Fruit fly (Drosophila melanogaster) whole organism, embryonic: Measurements from ENCODE around the gene CG3198.

ENCODE experiments used
- ATbp ChIP-seq: fragments of 200-800 bp; sonication (Bioruptor generic); optimal IDR thresholded peaks from 2 replicates; lab custom pipeline; 2017; ENCODE audit warnings: missing biosample characterization, mild to moderate bottlenecking, missing genetic modification characterization, missing genetic modification reagents
- CG10209 ChIP-seq: fragments of 200-800 bp; sonication (Bioruptor generic); optimal IDR thresholded peaks from 3 replicates; lab custom pipeline; 2017; ENCODE audit warnings: missing biosample characterization, mild to moderate bottlenecking, missing genetic modification characterization, missing genetic modification reagents
- CG10274 ChIP-seq: fragments of 200-800 bp; sonication (Bioruptor generic); optimal IDR thresholded peaks from 3 replicates; lab custom pipeline; 2017; ENCODE audit warnings: missing biosample characterization, mild to moderate bottlenecking, missing genetic modification characterization
- CG11085 ChIP-seq: fragments of 200-800 bp; sonication (Bioruptor generic); IDR thresholded peaks from 2 replicates; pipeline ENCODE4 v1.3.6; 2022; ENCODE audit warnings: missing biosample characterization, missing genetic modification characterization
- CG11696 ChIP-seq: fragments of 200-800 bp; sonication (Bioruptor generic); IDR thresholded peaks from 2 replicates; pipeline ENCODE4 v1.3.6; 2022; ENCODE audit warnings: missing biosample characterization, missing genetic modification characterization
- CG12942 ChIP-seq: fragments of 200-800 bp; sonication (Bioruptor generic); optimal IDR thresholded peaks from 3 replicates; lab custom pipeline; 2016; ENCODE audit warnings: missing biosample characterization, missing genetic modification characterization
- CG13123 ChIP-seq: fragments of 200-800 bp; sonication (Bioruptor generic); optimal IDR thresholded peaks from 2 replicates; lab custom pipeline; 2016; ENCODE audit warnings: missing biosample characterization, missing genetic modification characterization
- CG13775 ChIP-seq: fragments of 200-800 bp; sonication (Bioruptor generic); optimal IDR thresholded peaks from 3 replicates; lab custom pipeline; 2017; ENCODE audit warnings: missing biosample characterization, mild to moderate bottlenecking, missing genetic modification characterization
- CG14441 ChIP-seq: fragments of 200-800 bp; sonication (Bioruptor generic); IDR thresholded peaks from 2 replicates; pipeline ENCODE4 v1.3.6; 2022; ENCODE audit warnings: missing biosample characterization, missing genetic modification characterization
- CG15601 ChIP-seq: fragments of 200-800 bp; sonication (Bioruptor generic); optimal IDR thresholded peaks from 3 replicates; lab custom pipeline; 2019; ENCODE audit warnings: missing biosample characterization, mild to moderate bottlenecking, missing genetic modification characterization, moderate library complexity
- CG1647 ChIP-seq: fragments of 200-800 bp; sonication (Bioruptor generic); optimal IDR thresholded peaks from 3 replicates; lab custom pipeline; 2016; ENCODE audit warnings: missing biosample characterization, missing genetic modification characterization
- CG18011 ChIP-seq: fragments of 200-800 bp; sonication (Bioruptor generic); optimal IDR thresholded peaks from 2 replicates; lab custom pipeline; 2017; ENCODE audit warnings: missing biosample characterization, missing genetic modification characterization, mild to moderate bottlenecking, moderate library complexity, missing genotype
- CG18262 ChIP-seq: fragments of 200-800 bp; optimal IDR thresholded peaks from 3 replicates; lab custom pipeline; 2019; ENCODE audit warnings: missing biosample characterization, mild to moderate bottlenecking, missing genetic modification characterization, moderate library complexity
- CG1832 ChIP-seq: fragments of 200-800 bp; sonication (Bioruptor generic); optimal IDR thresholded peaks from 2 replicates; lab custom pipeline; 2017; ENCODE audit warnings: missing biosample characterization, mild to moderate bottlenecking, missing genetic modification characterization, inconsistent platforms
- CG18599 ChIP-seq: fragments of 200-800 bp; sonication (Bioruptor generic); optimal IDR thresholded peaks from 3 replicates; lab custom pipeline; 2017; ENCODE audit warnings: missing biosample characterization, missing genetic modification characterization, mild to moderate bottlenecking, moderate library complexity, missing genetic modification reagents
- CG2129 ChIP-seq: fragments of 200-800 bp; sonication (Bioruptor generic); IDR thresholded peaks from 2 replicates; pipeline ENCODE4 v1.3.6; 2022; ENCODE audit warnings: missing biosample characterization, missing genetic modification characterization; ENCODE audit not compliant: partially characterized antibody
- CG3281 ChIP-seq: fragments of 200-800 bp; sonication (Bioruptor generic); optimal IDR thresholded peaks from 3 replicates; lab custom pipeline; 2017; ENCODE audit warnings: missing biosample characterization, mild to moderate bottlenecking, missing genetic modification characterization
- CG3838 ChIP-seq: fragments of 200-800 bp; sonication (Bioruptor generic); optimal IDR thresholded peaks from 3 replicates; lab custom pipeline; 2016; ENCODE audit warnings: missing biosample characterization, missing genetic modification characterization
- CG4282 ChIP-seq: fragments of 200-800 bp; sonication (Bioruptor generic); optimal IDR thresholded peaks from 2 replicates; lab custom pipeline; 2016; ENCODE audit warnings: missing biosample characterization, missing genetic modification characterization
- CG4404 ChIP-seq: fragments of 200-800 bp; sonication (Bioruptor generic); IDR thresholded peaks from 2 replicates; pipeline ENCODE4 v1.3.6; 2022; ENCODE audit warnings: missing biosample characterization, missing genetic modification characterization
- CG8290 ChIP-seq, 3 experiments: fragments of 200-800 bp; sonication (Bioruptor generic); optimal IDR thresholded peaks; 2 replicates each; lab custom pipeline; 2016 to 2019; ENCODE audit warnings: missing biosample characterization in 3 of 3, missing genetic modification characterization in 3 of 3, mild to moderate bottlenecking in 2 of 3, moderate library complexity in 1 of 3
- CG8478 ChIP-seq: fragments of >200 bp; optimal IDR thresholded peaks from 2 replicates; lab custom pipeline; 2018
- CG8765 ChIP-seq: fragments of 200-800 bp; sonication (Bioruptor generic); IDR thresholded peaks from 2 replicates; pipeline ENCODE4 v1.3.6; 2022; ENCODE audit warnings: missing biosample characterization, missing genetic modification characterization
- Dbx ChIP-seq: fragments of 200-800 bp; sonication (Bioruptor generic); IDR thresholded peaks from 3 replicates; pipeline ENCODE4 v1.3.6; 2022; ENCODE audit warnings: missing biosample characterization, missing genetic modification characterization
- E2f1 ChIP-seq: fragments of 200-800 bp; sonication (Bioruptor generic); IDR thresholded peaks from 2 replicates; pipeline ENCODE4 v1.3.6; 2022; ENCODE audit warnings: missing biosample characterization, missing genetic modification characterization
- Eip74EF ChIP-seq, 2 experiments: fragments of 200-800 bp in 1 of 2; fragments of >200 bp in 1 of 2; sonication (Bioruptor generic) in 1 of 2; optimal IDR thresholded peaks; 2 replicates each; lab custom pipeline; 2017 to 2019; ENCODE audit warnings: missing biosample characterization in 2 of 2, missing genetic modification characterization in 2 of 2, mild to moderate bottlenecking in 1 of 2, moderate library complexity in 1 of 2
- Gsc ChIP-seq: fragments of 200-800 bp; sonication (Bioruptor generic); IDR thresholded peaks from 2 replicates; pipeline ENCODE4 v1.3.6; 2022; ENCODE audit warnings: missing biosample characterization, missing genetic modification characterization
- Hmr ChIP-seq: fragments of 200-800 bp; sonication (Bioruptor generic); optimal IDR thresholded peaks from 3 replicates; lab custom pipeline; 2017; ENCODE audit warnings: mild to moderate bottlenecking, missing biosample characterization, missing genetic modification reagents, missing genetic modification characterization
- MBD-R2 ChIP-seq: fragments of 200-800 bp; sonication (Bioruptor generic); IDR thresholded peaks from 2 replicates; pipeline ENCODE4 v1.3.6; 2022; ENCODE audit warnings: missing biosample characterization, missing genetic modification characterization
- Mrtf ChIP-seq: fragments of 200-800 bp; sonication (Bioruptor generic); IDR thresholded peaks from 3 replicates; pipeline ENCODE4 v1.3.6; 2022; ENCODE audit warnings: missing biosample characterization, missing genetic modification characterization
- Myb ChIP-seq: fragments of 200-800 bp; sonication (Bioruptor generic); optimal IDR thresholded peaks from 2 replicates; lab custom pipeline; 2016; ENCODE audit warnings: missing biosample characterization, missing genetic modification characterization
- NC2β ChIP-seq: fragments of 200-800 bp; sonication (Bioruptor generic); optimal IDR thresholded peaks from 2 replicates; lab custom pipeline; 2016; ENCODE audit warnings: missing biosample characterization, missing genetic modification characterization
- Nf-YA ChIP-seq: fragments of 200-800 bp; sonication (Bioruptor generic); IDR thresholded peaks from 2 replicates; pipeline ENCODE4 v1.3.6; 2022; ENCODE audit warnings: missing biosample characterization, missing genetic modification characterization
- NfI ChIP-seq: fragments of 200-800 bp; sonication (Bioruptor generic); optimal IDR thresholded peaks from 3 replicates; lab custom pipeline; 2018; ENCODE audit warnings: missing biosample characterization, mild to moderate bottlenecking, missing genetic modification characterization, moderate library complexity
- Sin3A ChIP-seq: fragments of >200 bp; optimal IDR thresholded peaks from 2 replicates; lab custom pipeline; 2018
- Usf ChIP-seq: fragments of 200-800 bp; sonication (Bioruptor generic); optimal IDR thresholded peaks from 2 replicates; lab custom pipeline; 2017; ENCODE audit warnings: missing genotype, missing biosample characterization, missing genetic modification characterization
- Xrp1 ChIP-seq: fragments of 200-800 bp; sonication (Bioruptor generic); IDR thresholded peaks from 2 replicates; pipeline ENCODE4 v1.3.6; 2022; ENCODE audit warnings: missing biosample characterization, missing genetic modification characterization
- al ChIP-seq: fragments of 200-800 bp; sonication (Bioruptor generic); IDR thresholded peaks from 2 replicates; pipeline ENCODE4 v1.3.6; 2022; ENCODE audit warnings: missing biosample characterization, missing genetic modification characterization
- amos ChIP-seq: fragments of 200-800 bp; sonication (Bioruptor generic); IDR thresholded peaks from 2 replicates; pipeline ENCODE4 v1.3.6; 2022; ENCODE audit warnings: missing biosample characterization, missing genetic modification characterization; ENCODE audit not compliant: partially characterized antibody
- croc ChIP-seq: fragments of 200-800 bp; sonication (Bioruptor generic); conservative IDR thresholded peaks from 3 replicates; pipeline ENCODE4 v1.3.6; 2022; ENCODE audit warnings: missing biosample characterization, missing genetic modification characterization
- emc ChIP-seq: fragments of 200-800 bp; sonication (Bioruptor generic); optimal IDR thresholded peaks from 2 replicates; lab custom pipeline; 2016; ENCODE audit warnings: missing biosample characterization, missing genetic modification characterization
- exex ChIP-seq: fragments of 200-800 bp; sonication (Bioruptor generic); optimal IDR thresholded peaks from 4 replicates; lab custom pipeline; 2018; ENCODE audit warnings: missing biosample characterization, mild to moderate bottlenecking, missing genetic modification characterization, moderate library complexity
- ftz-f1 ChIP-seq: fragments of 200-800 bp; sonication (Bioruptor generic); optimal IDR thresholded peaks from 2 replicates; lab custom pipeline; 2016; ENCODE audit warnings: missing biosample characterization, missing genetic modification characterization
- gce ChIP-seq: fragments of 200-800 bp; sonication (Bioruptor generic); IDR thresholded peaks from 3 replicates; pipeline ENCODE4 v1.3.6; 2022; ENCODE audit warnings: missing biosample characterization, missing genetic modification characterization
- gfzf ChIP-seq: fragments of 200-800 bp; sonication (Bioruptor generic); optimal IDR thresholded peaks from 2 replicates; lab custom pipeline; 2016; ENCODE audit warnings: missing biosample characterization, mild to moderate bottlenecking, missing genetic modification characterization, moderate library complexity
- her ChIP-seq: fragments of 200-800 bp; sonication (Bioruptor generic); optimal IDR thresholded peaks from 2 replicates; lab custom pipeline; 2016; ENCODE audit warnings: missing biosample characterization, missing genetic modification characterization
- prd ChIP-seq, 3 experiments: fragments of >200 bp in 2 of 3; fragments of 200-800 bp in 1 of 3; sonication (Bioruptor generic) in 1 of 3; optimal IDR thresholded peaks in 2 of 3; IDR thresholded peaks in 1 of 3; 2 replicates in 2 of 3; 3 replicates in 1 of 3; pipeline versions ENCODE4 v1.3.6 to Lab custom; 2017 to 2022; ENCODE audit warnings: missing biosample characterization in 1 of 3, missing genetic modification characterization in 1 of 3
- sisA ChIP-seq: fragments of 200-800 bp; sonication (Bioruptor generic); IDR thresholded peaks from 2 replicates; pipeline ENCODE4 v1.3.6; 2022; ENCODE audit warnings: missing biosample characterization, missing genetic modification characterization
- slp2 ChIP-seq: fragments of 200-800 bp; sonication (Bioruptor generic); optimal IDR thresholded peaks from 2 replicates; lab custom pipeline; 2016; ENCODE audit warnings: missing biosample characterization, missing genetic modification characterization
- unc-4 ChIP-seq: fragments of 200-800 bp; sonication (Bioruptor generic); IDR thresholded peaks from 2 replicates; pipeline ENCODE4 v1.3.6; 2022; ENCODE audit warnings: missing biosample characterization, missing genetic modification characterization; ENCODE audit not compliant: partially characterized antibody
- wdn ChIP-seq: fragments of 200-800 bp; sonication (Bioruptor generic); IDR thresholded peaks from 2 replicates; pipeline ENCODE4 v1.3.6; 2022; ENCODE audit warnings: missing biosample characterization, missing genetic modification characterization
- zfh1 ChIP-seq: fragments of 200-800 bp; sonication (Bioruptor generic); IDR thresholded peaks from 3 replicates; pipeline ENCODE4 v1.3.6; 2022; ENCODE audit warnings: missing biosample characterization, missing genetic modification characterization

Gene CG3198

DNA sequence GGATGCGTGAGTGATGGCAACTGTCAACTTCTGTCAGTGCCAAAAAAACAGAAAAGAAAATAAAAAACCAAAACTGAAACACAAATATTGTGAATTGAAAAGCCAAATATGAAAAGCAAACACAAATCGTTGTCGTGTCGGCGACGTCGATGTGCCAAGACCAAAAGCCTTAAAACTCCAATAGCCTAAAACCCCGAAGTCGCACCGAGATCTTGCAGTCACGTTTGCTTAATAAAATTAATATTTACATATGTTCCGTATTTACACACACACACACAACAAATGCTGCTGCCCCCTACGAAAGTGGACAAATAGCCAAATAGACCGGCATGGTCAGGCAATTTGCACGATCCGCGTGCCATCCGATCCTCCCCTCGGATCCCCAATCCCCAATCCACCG, 35.6 kb downstream of the CG3198 start (continued):
- TF ChIP-seq CG18599 (GFP tag; lab: Kevin White, UChicago) (peak; percentile 37), CG13775 (GFP tag; lab: Kevin White, UChicago) (no peak), exex (tag; lab: Kevin White, UChicago) (no peak), CG12942 (GFP tag; lab: Kevin White, UChicago) (no peak), CG8478 (no peak), CG10209 (no peak), CG3838 (no peak), her (GFP tag; lab: Kevin White, UChicago) (no peak), E2f1 (no peak), slp2 (GFP tag; lab: Kevin White, UChicago) (no peak), CG8765 (GFP tag; lab: Robert Waterston, UW) (no peak), CG4282 (GFP tag; lab: Kevin White, UChicago) (no peak), CG14441 (GFP tag; lab: Robert Waterston, UW) (no peak), Nf-YA (GFP tag; lab: Robert Waterston, UW) (no peak), NC2β (GFP tag; lab: Kevin White, UChicago) (no peak), CG10274 (GFP tag; lab: Kevin White, UChicago) (no peak), CG18262 (tag; lab: Kevin White, UChicago) (no peak), CG11696 (GFP tag; lab: Robert Waterston, UW) (no peak), MBD-R2 (GFP tag; lab: Robert Waterston, UW) (no peak), Usf (GFP tag; lab: Kevin White, UChicago) (no peak), wdn (no peak), ATbp (GFP tag; lab: Kevin White, UChicago) (peak; percentile 57), Dbx (0 out of 3 replicates have a peak, but pooled peaks have one; percentile 34), ftz-f1 (GFP tag; lab: Kevin White, UChicago) (no peak), Gsc (no peak), amos (GFP tag; lab: Robert Waterston, UW) (no peak), CG8290 (GFP tag; optimal IDR thresholded peaks at IDR 0.05; lab: Kevin White, UChicago) (no peak), CG8290 (tag; optimal IDR thresholded peaks at IDR 0.05; lab: Kevin White, UChicago) (no peak), gfzf (GFP tag; lab: Kevin White, UChicago) (no peak), CG13123 (GFP tag; lab: Kevin White, UChicago) (no peak), Hmr (peak; percentile 38), unc-4 (GFP tag; lab: Robert Waterston, UW) (no peak), NfI (GFP tag; lab: Kevin White, UChicago) (no peak), prd (optimal IDR thresholded peaks at IDR 0.05; lab: Kevin White, UChicago) (no peak), prd (GFP tag; IDR thresholded peaks at IDR 0.05; lab: Robert Waterston, UW) (no peak), Xrp1 (GFP tag; lab: Robert Waterston, UW) (no peak), sisA (no peak), CG11085 (no peak), CG4404 (no peak), Sin3A (lab: Kevin White, UChicago) (no peak), CG1832 (no peak), Eip74EF (GFP tag; optimal IDR thresholded peaks at IDR 0.05; lab: Kevin White, UChicago) (no peak), CG3281 (GFP tag; lab: Kevin White, UChicago) (no peak), croc (GFP tag; lab: Robert Waterston, UW) (no peak), emc (GFP tag; lab: Kevin White, UChicago) (no peak), Myb (GFP tag; lab: Kevin White, UChicago) (no peak), gce (GFP tag; lab: Robert Waterston, UW) (0 out of 3 replicates have a peak, but pooled peaks have one; percentile 6), al (GFP tag; lab: Robert Waterston, UW) (no peak), Mrtf (GFP tag; lab: Robert Waterston, UW) (no peak), zfh1 (GFP tag; lab: Robert Waterston, UW) (no peak), CG1647 (GFP tag; lab: Kevin White, UChicago) (no peak), CG15601 (tag; lab: Kevin White, UChicago) (no peak), CG18011 (no peak), CG2129 (GFP tag; lab: Robert Waterston, UW) (no peak)
